Worm (Caenorhabditis elegans) whole organism, L1 larva: ENCODE results near the gene F57G4.10.
"Not testable (repeated sequence)": the region's sequence is repeated elsewhere in the genome, so short reads cannot be mapped to it uniquely, and the experiment has no call there.

ENCODE experiments used
- C16A3.4 ChIP-seq: fragments of 150-350 bp; optimal IDR thresholded peaks from 2 replicates; lab custom pipeline; 2014; ENCODE audit warnings: missing biosample characterization, missing genetic modification characterization
- C34B4.2 ChIP-seq: sonication (generic microtip); optimal IDR thresholded peaks from 2 replicates; lab custom pipeline; 2017; ENCODE audit warnings: mild to moderate bottlenecking, missing genetic modification characterization, missing compliant biosample characterization
- aha-1 ChIP-seq: fragments of 150-350 bp; optimal IDR thresholded peaks from 2 replicates; lab custom pipeline; 2014; ENCODE audit warnings: missing biosample characterization, missing genetic modification characterization
- ceh-63 ChIP-seq: fragments of 200-800 bp; sonication (Bioruptor generic); optimal IDR thresholded peaks from 2 replicates; lab custom pipeline; 2018; ENCODE audit warnings: mild to moderate bottlenecking, missing genetic modification characterization, missing compliant biosample characterization
- ceh-90 ChIP-seq: sonication (generic microtip); optimal IDR thresholded peaks from 2 replicates; lab custom pipeline; 2016; ENCODE audit warnings: missing genetic modification characterization, missing compliant biosample characterization
- ces-1 ChIP-seq: fragments of 150-350 bp; optimal IDR thresholded peaks from 2 replicates; lab custom pipeline; 2014; ENCODE audit warnings: missing biosample characterization, missing genetic modification reagents, missing genetic modification characterization
- elt-3 ChIP-seq, 6 experiments: fragments of 150-350 bp in 1 of 6; sonication (generic microtip); optimal IDR thresholded peaks; 2 replicates each; lab custom pipeline; 2017 to 2018; ENCODE audit warnings: missing biosample characterization in 6 of 6, missing genetic modification characterization in 6 of 6, inconsistent platforms in 1 of 6
- fkh-10 ChIP-seq: sonication (generic microtip); optimal IDR thresholded peaks from 2 replicates; lab custom pipeline; 2017; ENCODE audit warnings: missing biosample characterization, missing genetic modification reagents, missing genetic modification characterization
- fkh-4 ChIP-seq: sonication (generic microtip); optimal IDR thresholded peaks from 2 replicates; lab custom pipeline; 2016; ENCODE audit warnings: missing compliant biosample characterization, missing genetic modification characterization, borderline replicate concordance
- hlh-17 ChIP-seq: fragments of 200-800 bp; sonication (Bioruptor generic); optimal IDR thresholded peaks from 2 replicates; lab custom pipeline; 2018; ENCODE audit warnings: missing genetic modification characterization, mild to moderate bottlenecking, missing compliant biosample characterization, moderate library complexity, borderline replicate concordance
- hlh-4 ChIP-seq: sonication (generic microtip); optimal IDR thresholded peaks from 2 replicates; lab custom pipeline; 2016; ENCODE audit warnings: mild to moderate bottlenecking, missing genetic modification characterization, missing compliant biosample characterization
- isw-1 ChIP-seq: fragments of 200-800 bp; sonication (Bioruptor generic); IDR thresholded peaks from 2 replicates; pipeline ENCODE4 v1.3.6; 2022; ENCODE audit warnings: missing genetic modification characterization, missing compliant biosample characterization
- lin-13 ChIP-seq: fragments of 150-350 bp; optimal IDR thresholded peaks from 2 replicates; lab custom pipeline; 2014; ENCODE audit warnings: missing biosample characterization, missing genetic modification reagents, missing genetic modification characterization
- lin-15B ChIP-seq: fragments of 150-350 bp; sonication (generic microtip); optimal IDR thresholded peaks from 3 replicates; lab custom pipeline; 2014; ENCODE audit warnings: missing biosample characterization, missing genetic modification characterization
- lin-35 ChIP-seq, 2 experiments: fragments of 150-350 bp; optimal IDR thresholded peaks; 2 replicates each; lab custom pipeline; 2014; ENCODE audit warnings: missing biosample characterization in 2 of 2, missing genetic modification characterization in 2 of 2, missing genetic modification reagents in 2 of 2
- lir-3 ChIP-seq: sonication (generic microtip); optimal IDR thresholded peaks from 2 replicates; lab custom pipeline; 2016; ENCODE audit warnings: mild to moderate bottlenecking, missing genetic modification characterization, moderate library complexity, missing compliant biosample characterization; ENCODE audit not compliant: poor library complexity
- mdl-1 ChIP-seq, 2 experiments: fragments of 150-350 bp; optimal IDR thresholded peaks; 2 replicates each; lab custom pipeline; 2014 to 2017; ENCODE audit warnings: missing biosample characterization in 2 of 2, missing genetic modification characterization in 2 of 2, inconsistent platforms in 1 of 2
- nhr-19 ChIP-seq: fragments of 200-800 bp; sonication (Bioruptor generic); conservative IDR thresholded peaks from 2 replicates; pipeline ENCODE4 v1.3.6; 2022; ENCODE audit warnings: missing genetic modification characterization, missing compliant biosample characterization
- nhr-20 ChIP-seq: sonication (generic microtip); optimal IDR thresholded peaks from 2 replicates; lab custom pipeline; 2016; ENCODE audit warnings: mild to moderate bottlenecking, missing genetic modification characterization, missing compliant biosample characterization
- nhr-76 ChIP-seq: sonication (generic microtip); optimal IDR thresholded peaks from 2 replicates; lab custom pipeline; 2017; ENCODE audit warnings: missing biosample characterization, missing genetic modification characterization
- nhr-84 ChIP-seq: sonication (generic microtip); optimal IDR thresholded peaks from 2 replicates; lab custom pipeline; 2017; ENCODE audit warnings: missing biosample characterization, missing genetic modification characterization
- nhr-85 ChIP-seq: sonication (generic microtip); peaks from one replicate; lab custom pipeline; 2016; ENCODE audit warnings: missing genetic modification characterization, inconsistent platforms, missing compliant biosample characterization
- pqm-1 ChIP-seq: sonication (generic microtip); optimal IDR thresholded peaks from 3 replicates; lab custom pipeline; 2017; ENCODE audit warnings: missing biosample characterization, missing genetic modification characterization
- rnt-1 ChIP-seq: sonication (generic microtip); optimal IDR thresholded peaks from 2 replicates; lab custom pipeline; 2016; ENCODE audit warnings: mild to moderate bottlenecking, missing genetic modification characterization, moderate library complexity, missing compliant biosample characterization
- skn-1 ChIP-seq: fragments of 150-350 bp; optimal IDR thresholded peaks from 2 replicates; lab custom pipeline; 2014; ENCODE audit warnings: missing biosample characterization, missing genetic modification characterization
- snpc-4 ChIP-seq: fragments of 150-350 bp; optimal IDR thresholded peaks from 2 replicates; lab custom pipeline; 2014; ENCODE audit warnings: missing biosample characterization, missing genetic modification characterization
- sox-4 ChIP-seq: sonication (generic microtip); optimal IDR thresholded peaks from 2 replicates; lab custom pipeline; 2016; ENCODE audit warnings: missing genetic modification characterization, missing compliant biosample characterization
- tbx-2 ChIP-seq: sonication (generic microtip); optimal IDR thresholded peaks from 2 replicates; lab custom pipeline; 2016; ENCODE audit warnings: missing genetic modification characterization, missing compliant biosample characterization
- tlp-1 ChIP-seq: fragments of 150-350 bp; optimal IDR thresholded peaks from 2 replicates; lab custom pipeline; 2014; ENCODE audit warnings: missing biosample characterization, missing genetic modification characterization
- unc-30 ChIP-seq: sonication (generic microtip); optimal IDR thresholded peaks from 2 replicates; lab custom pipeline; 2017; ENCODE audit warnings: missing biosample characterization, missing genetic modification characterization
- xbp-1 ChIP-seq: sonication (generic microtip); optimal IDR thresholded peaks from 2 replicates; lab custom pipeline; 2016; ENCODE audit warnings: missing genetic modification characterization, missing compliant biosample characterization
- zag-1 ChIP-seq: fragments of 150-350 bp; optimal IDR thresholded peaks from 2 replicates; lab custom pipeline; 2014; ENCODE audit warnings: missing biosample characterization, missing genetic modification characterization
- zip-4 ChIP-seq: fragments of 200-800 bp; sonication (Bioruptor generic); optimal IDR thresholded peaks from 2 replicates; lab custom pipeline; 2018; ENCODE audit warnings: mild to moderate bottlenecking, missing genetic modification characterization, moderate library complexity, missing compliant biosample characterization
- ztf-4 ChIP-seq: fragments of 150-350 bp; optimal IDR thresholded peaks from 2 replicates; lab custom pipeline; 2014; ENCODE audit warnings: missing biosample characterization, missing genetic modification characterization

The F57G4.10 gene

ce11 chrV:17601520-17601919, 27.1 kb upstream of the F57G4.10 start, which contains the start of gene ztf-25:
Gene ztf-25 (plus strand): TSS chrV:17601820.
- TF ChIP-seq aha-1 (tag; lab: Kevin White, UChicago) = no peak
- no peak for TF ChIP-seq sox-4 (tag; lab: Kevin White, UChicago)
- TF ChIP-seq xbp-1 (tag; lab: Kevin White, UChicago) = no peak
- no peak for TF ChIP-seq tlp-1
- TF ChIP-seq pqm-1 (tag; lab: Kevin White, UChicago) = no peak
- TF ChIP-seq elt-3 (tag; optimal IDR thresholded peaks at IDR 0.05; lab: Kevin White, UChicago) = no peak
- TF ChIP-seq zag-1 (tag; lab: Kevin White, UChicago) = no peak
- no peak for TF ChIP-seq hlh-4 (tag; lab: Kevin White, UChicago)
- TF ChIP-seq unc-30 (tag; lab: Kevin White, UChicago) = no peak
- TF ChIP-seq skn-1 (tag; lab: Kevin White, UChicago) = no peak
- no peak for TF ChIP-seq ceh-90
- no peak for TF ChIP-seq tbx-2 (tag; lab: Kevin White, UChicago)
- no peak for TF ChIP-seq nhr-19 (GFP tag; lab: Robert Waterston, UW)
- TF ChIP-seq fkh-4 (tag; lab: Kevin White, UChicago) = no peak
- TF ChIP-seq C34B4.2 = no peak
- TF ChIP-seq mdl-1 (tag; optimal IDR thresholded peaks at IDR 0.05; lab: Kevin White, UChicago) = no peak
- TF ChIP-seq nhr-20 (tag; lab: Kevin White, UChicago) = no peak
- TF ChIP-seq snpc-4 (tag; lab: Kevin White, UChicago) = no peak

- TF ChIP-seq ceh-63; nhr-85 (tag; lab: Kevin White, UChicago); ztf-4: not testable (repeated sequence)
These were observed 22.6 kb upstream of the F57G4.10 start, which contains the start of gene Y6G8.16 for ce11 chrV:17606050-17606449. Gene Y6G8.16 (plus strand): TSS chrV:17606350.

- no peak for TF ChIP-seq hlh-17 (GFP tag; lab: Kevin White, UChicago)
- no peak for TF ChIP-seq zip-4
- no peak for TF ChIP-seq lin-15B (tag; lab: Kevin White, UChicago)
- TF ChIP-seq isw-1 (GFP tag; lab: Robert Waterston, UW) = no peak
- no peak for TF ChIP-seq nhr-76 (tag; lab: Kevin White, UChicago)
- no peak for TF ChIP-seq lir-3 (tag; lab: Kevin White, UChicago)
- TF ChIP-seq ces-1 = no peak
These were observed 20.9 kb upstream of the F57G4.10 start, which contains the start of gene srz-91 for ce11 chrV:17607797-17608196. Gene srz-91 (plus strand): TSS chrV:17608097.

- TF ChIP-seq ceh-90; rnt-1 (tag; lab: Kevin White, UChicago); fkh-10 (GFP tag; lab: Kevin White, UChicago): not testable (repeated sequence)
These were observed 18.2 kb upstream of the F57G4.10 start, which contains the start of gene Y6G8.15 for ce11 chrV:17610503-17610902. Gene Y6G8.15 (minus strand): TSS chrV:17610603.

ce11 chrV:17614251-17614650, 14.4 kb upstream of the F57G4.10 start, which contains the start of gene Y6G8.14:
Gene Y6G8.14 (minus strand): TSS chrV:17614351.
- TF ChIP-seq fkh-10 (GFP tag; lab: Kevin White, UChicago) (no peak), C16A3.4 (tag; lab: Kevin White, UChicago) (no peak), lin-13 (GFP tag; lab: Kevin White, UChicago) (no peak), ces-1 (no peak), nhr-84 (tag; lab: Kevin White, UChicago) (no peak), lin-15B (tag; lab: Kevin White, UChicago) (no peak), lin-35 (GFP tag; optimal IDR thresholded peaks at IDR 0.05; lab: Kevin White, UChicago) (no peak), zip-4 (no peak), C34B4.2 (no peak)
